Worm (Caenorhabditis elegans): ENCODE results near the gene Y73F8A.1159.

The Y73F8A.1159 gene

DNA sequence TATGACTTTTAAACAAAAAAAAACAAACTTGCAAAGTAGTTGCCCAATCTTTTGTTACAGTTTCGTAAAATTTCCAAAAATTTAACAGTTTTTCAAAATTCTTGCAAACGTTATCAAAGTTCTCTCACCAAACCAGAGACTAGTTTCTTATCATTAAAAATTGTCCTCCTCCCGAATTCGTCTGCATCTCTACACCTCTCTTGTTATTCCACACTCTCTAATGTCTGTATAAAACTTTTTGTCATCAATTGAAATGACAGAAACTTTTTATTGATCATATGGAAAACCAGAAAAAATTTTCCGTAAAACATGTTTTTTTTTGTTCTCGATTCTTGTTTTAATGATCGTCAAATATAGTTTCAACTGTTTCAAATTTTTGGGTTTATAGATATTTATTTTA is 5.6 kb downstream of the Y73F8A.1159 start (continued):
- TF ChIP-seq fkh-10 (GFP tag; optimal IDR thresholded peaks at IDR 0.05), result no peak
- TF ChIP-seq snu-23 (GFP tag; optimal IDR thresholded peaks at IDR 0.05), result peak; percentile 33
- TF ChIP-seq aly-2 (tag; optimal IDR thresholded peaks at IDR 0.05), result no peak
- TF ChIP-seq ceh-82 (tag; optimal IDR thresholded peaks at IDR 0.05), result no peak
- peak; percentile 11 for TF ChIP-seq skn-1 (tag; optimal IDR thresholded peaks at IDR 0.05)
- TF ChIP-seq nhr-85 (tag), result peak; percentile 90
- TF ChIP-seq blmp-1 (tag; optimal IDR thresholded peaks at IDR 0.05), result peak; percentile 47
- no peak for TF ChIP-seq hlh-4 (tag; optimal IDR thresholded peaks at IDR 0.05)
- TF ChIP-seq zag-1 (tag; optimal IDR thresholded peaks at IDR 0.05), result no peak
- TF ChIP-seq unc-86 (tag; optimal IDR thresholded peaks at IDR 0.05), result no peak
- TF ChIP-seq egl-27 (tag; optimal IDR thresholded peaks at IDR 0.05), result no peak
- TF ChIP-seq pax-3 (tag; optimal IDR thresholded peaks at IDR 0.05), result no peak
- TF ChIP-seq irx-1 (tag; optimal IDR thresholded peaks at IDR 0.05), result no peak
- TF ChIP-seq ceh-63 (GFP tag; optimal IDR thresholded peaks at IDR 0.05), result no peak
- no peak for TF ChIP-seq F16B12.6 (tag; optimal IDR thresholded peaks at IDR 0.05)
- TF ChIP-seq nhr-47 (tag; optimal IDR thresholded peaks at IDR 0.05), result no peak
- peak; percentile 49 for TF ChIP-seq nhr-90 (tag; optimal IDR thresholded peaks at IDR 0.05; ENCODE audit: poor library complexity)
- TF ChIP-seq Y116A8C.19 (tag; optimal IDR thresholded peaks at IDR 0.05; ENCODE audit: borderline replicate concordance), result no peak
- TF ChIP-seq elt-2 (tag; optimal IDR thresholded peaks at IDR 0.05), result peak; percentile 80
- TF ChIP-seq zip-4 (GFP tag; optimal IDR thresholded peaks at IDR 0.05), result no peak
- peak in 1 of 2 experiments; percentile 26 for TF ChIP-seq lsy-2 (tag; optimal IDR thresholded peaks at IDR 0.05)
- no peak for TF ChIP-seq tlp-1 (tag; optimal IDR thresholded peaks at IDR 0.05)
- TF ChIP-seq dsc-1 (tag; optimal IDR thresholded peaks at IDR 0.05), result no peak
- no peak for TF ChIP-seq tbx-2 (tag; optimal IDR thresholded peaks at IDR 0.05)
- peak in 1 of 2 experiments; percentile 55 for TF ChIP-seq lin-35 (GFP tag; optimal IDR thresholded peaks at IDR 0.05)
- TF ChIP-seq nhr-20 (tag; optimal IDR thresholded peaks at IDR 0.05), result peak; percentile 90
- no peak for TF ChIP-seq C04F5.9 (tag; optimal IDR thresholded peaks at IDR 0.05)
- no peak for TF ChIP-seq ets-5 (GFP tag; IDR thresholded peaks at IDR 0.05)
- no peak for TF ChIP-seq unc-98 (GFP tag; IDR thresholded peaks at IDR 0.05)
- no peak for TF ChIP-seq lin-39 (tag; optimal IDR thresholded peaks at IDR 0.05)
- no peak for TF ChIP-seq ceh-88 (GFP tag; IDR thresholded peaks at IDR 0.05)
- TF ChIP-seq C34B4.2 (tag; optimal IDR thresholded peaks at IDR 0.05), result no peak
- TF ChIP-seq alr-1 (tag; optimal IDR thresholded peaks at IDR 0.05; ENCODE audit: borderline replicate concordance), result no peak
- no peak for TF ChIP-seq sptf-1 (tag; optimal IDR thresholded peaks at IDR 0.05)
- no peak for TF ChIP-seq ceh-90 (tag; optimal IDR thresholded peaks at IDR 0.05)
- no peak for TF ChIP-seq swsn-7 (tag; optimal IDR thresholded peaks at IDR 0.05)
- no peak for TF ChIP-seq mep-1 (tag; optimal IDR thresholded peaks at IDR 0.05)

DNA sequence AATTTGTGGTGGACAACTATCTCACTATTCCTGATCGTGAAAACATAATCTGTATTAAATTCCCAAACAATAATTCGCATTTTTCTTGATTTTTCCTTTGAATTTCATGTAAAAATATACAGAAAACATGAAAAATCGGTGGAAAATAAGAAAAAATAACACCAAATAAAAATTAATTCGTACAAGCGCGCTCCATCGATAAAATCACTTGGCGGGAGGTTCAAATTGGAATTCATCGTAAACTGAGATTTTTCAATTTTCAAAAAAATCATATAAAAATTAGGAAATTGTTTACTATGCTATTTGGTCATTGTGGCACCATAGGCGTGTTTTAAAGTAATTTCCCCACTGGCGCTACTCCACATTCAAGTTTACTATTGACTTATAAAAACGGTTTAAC is 8.3 kb downstream of the Y73F8A.1159 start:
- peak; percentile 66 to 87 for TF ChIP-seq efl-1 (optimal IDR thresholded peaks at IDR 0.05)
- peak; percentile 77 to 98 for TF ChIP-seq efl-1 (GFP tag; optimal IDR thresholded peaks at IDR 0.05 in 1 of 2)
- no peak for TF ChIP-seq efl-3 (GFP tag; optimal IDR thresholded peaks at IDR 0.05)
- TF ChIP-seq vab-15 (tag; optimal IDR thresholded peaks at IDR 0.05), result no peak
- TF ChIP-seq lsy-2 (tag; optimal IDR thresholded peaks at IDR 0.05), result no peak
- TF ChIP-seq lin-35 (GFP tag; optimal IDR thresholded peaks at IDR 0.05), result peak; percentile 24 to 90
- no peak for TF ChIP-seq ztf-11 (tag; optimal IDR thresholded peaks at IDR 0.05)
- TF ChIP-seq lir-3 (tag; optimal IDR thresholded peaks at IDR 0.05; ENCODE audit: poor library complexity), result no peak
- TF ChIP-seq dpl-1 (GFP tag; optimal IDR thresholded peaks at IDR 0.05), result peak; percentile 5 to 67 (median 58)
- TF ChIP-seq nhr-28 (tag; optimal IDR thresholded peaks at IDR 0.05), result no peak
- no peak for TF ChIP-seq tlp-1 (tag; optimal IDR thresholded peaks at IDR 0.05)
